Fruit fly (Drosophila melanogaster) whole organism, embryonic: ENCODE results near the gene CG17650.

Source experiments
- Asciz ChIP-seq: fragments of 200-800 bp; sonication (Bioruptor generic); optimal IDR thresholded peaks from 2 replicates; lab custom pipeline; 2017; ENCODE audit warnings: missing biosample characterization, mild to moderate bottlenecking, missing genetic modification characterization, missing genetic modification reagents
- B-H1 ChIP-seq: fragments of 200-800 bp; sonication (Bioruptor generic); IDR thresholded peaks from 3 replicates; pipeline ENCODE4 v1.3.6; 2022; ENCODE audit warnings: missing biosample characterization, missing genetic modification characterization
- CG11723 ChIP-seq: fragments of 200-800 bp; sonication (Bioruptor generic); optimal IDR thresholded peaks from 2 replicates; lab custom pipeline; 2017; ENCODE audit warnings: missing biosample characterization, mild to moderate bottlenecking, missing genetic modification characterization
- CG12071 ChIP-seq: fragments of 200-800 bp; sonication (Bioruptor generic); optimal IDR thresholded peaks from 3 replicates; lab custom pipeline; 2018; ENCODE audit warnings: missing biosample characterization, mild to moderate bottlenecking, missing genetic modification characterization
- CG12155 ChIP-seq: fragments of 200-800 bp; sonication (Bioruptor generic); optimal IDR thresholded peaks from 3 replicates; lab custom pipeline; 2016; ENCODE audit warnings: missing biosample characterization, missing genetic modification characterization
- CG12299 ChIP-seq: fragments of 200-800 bp; sonication (Bioruptor generic); optimal IDR thresholded peaks from 2 replicates; lab custom pipeline; 2018; ENCODE audit warnings: missing biosample characterization, mild to moderate bottlenecking, missing genetic modification characterization
- CG1233 ChIP-seq: fragments of 200-800 bp; sonication (Bioruptor generic); optimal IDR thresholded peaks from 4 replicates; lab custom pipeline; 2018; ENCODE audit warnings: missing biosample characterization, mild to moderate bottlenecking, missing genetic modification characterization
- CG12391 ChIP-seq: fragments of 200-800 bp; sonication (Bioruptor generic); optimal IDR thresholded peaks from 3 replicates; lab custom pipeline; 2018; ENCODE audit warnings: missing biosample characterization, mild to moderate bottlenecking, missing genetic modification characterization, moderate library complexity
- CG13287 ChIP-seq: fragments of 200-800 bp; sonication (Bioruptor generic); IDR thresholded peaks from 2 replicates; pipeline ENCODE4 v1.3.6; 2022; ENCODE audit warnings: missing biosample characterization, missing genetic modification characterization; ENCODE audit not compliant: partially characterized antibody
- CG13894 ChIP-seq: fragments of 200-800 bp; sonication (Bioruptor generic); optimal IDR thresholded peaks from 3 replicates; lab custom pipeline; 2018; ENCODE audit warnings: missing biosample characterization, mild to moderate bottlenecking, missing genetic modification characterization, moderate library complexity
- CG14860 ChIP-seq: fragments of 200-800 bp; sonication (Bioruptor generic); IDR thresholded peaks from 3 replicates; pipeline ENCODE4 v1.3.6; 2022; ENCODE audit warnings: missing biosample characterization, missing genetic modification characterization; ENCODE audit not compliant: partially characterized antibody
- CG17359 ChIP-seq: fragments of 200-800 bp; sonication (Bioruptor generic); optimal IDR thresholded peaks from 3 replicates; lab custom pipeline; 2018; ENCODE audit warnings: missing biosample characterization, mild to moderate bottlenecking, missing genetic modification characterization, moderate library complexity
- CG18599 ChIP-seq: fragments of 200-800 bp; sonication (Bioruptor generic); optimal IDR thresholded peaks from 3 replicates; lab custom pipeline; 2017; ENCODE audit warnings: missing biosample characterization, missing genetic modification characterization, mild to moderate bottlenecking, moderate library complexity, missing genetic modification reagents
- CG31224 ChIP-seq: fragments of 200-800 bp; sonication (Bioruptor generic); IDR thresholded peaks from 2 replicates; pipeline ENCODE4 v1.3.6; 2022; ENCODE audit warnings: missing biosample characterization, missing genetic modification characterization
- CG31388 ChIP-seq: fragments of 200-800 bp; sonication (Bioruptor generic); optimal IDR thresholded peaks from 2 replicates; lab custom pipeline; 2016; ENCODE audit warnings: missing biosample characterization, missing genetic modification characterization
- CG3407 ChIP-seq: fragments of 200-800 bp; sonication (Bioruptor generic); optimal IDR thresholded peaks from 2 replicates; lab custom pipeline; 2018; ENCODE audit warnings: missing biosample characterization, mild to moderate bottlenecking, missing genetic modification characterization
- CG7372 ChIP-seq: fragments of 200-800 bp; sonication (Bioruptor generic); IDR thresholded peaks from 2 replicates; pipeline ENCODE4 v1.3.6; 2022; ENCODE audit warnings: missing biosample characterization, missing genetic modification characterization
- CG7928 ChIP-seq: fragments of 200-800 bp; sonication (Bioruptor generic); optimal IDR thresholded peaks from 2 replicates; lab custom pipeline; 2017; ENCODE audit warnings: missing biosample characterization, mild to moderate bottlenecking, missing genetic modification characterization
- CG8290 ChIP-seq, 3 experiments: fragments of 200-800 bp; sonication (Bioruptor generic); optimal IDR thresholded peaks; 2 replicates each; lab custom pipeline; 2016 to 2019; ENCODE audit warnings: missing biosample characterization in 3 of 3, missing genetic modification characterization in 3 of 3, mild to moderate bottlenecking in 2 of 3, moderate library complexity in 1 of 3
- CG9727 ChIP-seq: fragments of 200-800 bp; sonication (Bioruptor generic); optimal IDR thresholded peaks from 3 replicates; lab custom pipeline; 2017; ENCODE audit warnings: missing biosample characterization, mild to moderate bottlenecking, missing genetic modification characterization
- CHES-1-like ChIP-seq: fragments of 200-800 bp; sonication (Bioruptor generic); optimal IDR thresholded peaks from 2 replicates; lab custom pipeline; 2016; ENCODE audit warnings: missing biosample characterization, missing genetic modification characterization
- Dll ChIP-seq: fragments of 200-800 bp; sonication (Bioruptor generic); IDR thresholded peaks from 4 replicates; pipeline ENCODE4 v1.3.6; 2022; ENCODE audit warnings: missing biosample characterization, missing genetic modification characterization; ENCODE audit not compliant: partially characterized antibody
- E2f1 ChIP-seq: fragments of 200-800 bp; sonication (Bioruptor generic); IDR thresholded peaks from 2 replicates; pipeline ENCODE4 v1.3.6; 2022; ENCODE audit warnings: missing biosample characterization, missing genetic modification characterization
- Elba2 ChIP-seq: fragments of 200-800 bp; sonication (Bioruptor generic); optimal IDR thresholded peaks from 3 replicates; lab custom pipeline; 2016; ENCODE audit warnings: missing biosample characterization, missing genetic modification characterization
- Gsc ChIP-seq: fragments of 200-800 bp; sonication (Bioruptor generic); IDR thresholded peaks from 2 replicates; pipeline ENCODE4 v1.3.6; 2022; ENCODE audit warnings: missing biosample characterization, missing genetic modification characterization
- HHEX ChIP-seq: fragments of 200-800 bp; sonication (Bioruptor generic); optimal IDR thresholded peaks from 3 replicates; lab custom pipeline; 2017; ENCODE audit warnings: missing biosample characterization, mild to moderate bottlenecking, missing genetic modification characterization, missing genetic modification reagents
- Jarid2 ChIP-seq: fragments of 200-800 bp; sonication (Bioruptor generic); optimal IDR thresholded peaks from 3 replicates; lab custom pipeline; 2017; ENCODE audit warnings: mild to moderate bottlenecking, missing biosample characterization, missing genetic modification reagents, missing genetic modification characterization
- MESR4 ChIP-seq: fragments of 200-800 bp; sonication (Bioruptor generic); optimal IDR thresholded peaks from 2 replicates; lab custom pipeline; 2018; ENCODE audit warnings: missing biosample characterization, mild to moderate bottlenecking, missing genetic modification characterization, moderate library complexity
- Rfx ChIP-seq: fragments of 200-800 bp; sonication (Bioruptor generic); IDR thresholded peaks from 2 replicates; pipeline ENCODE4 v1.3.6; 2022; ENCODE audit warnings: missing biosample characterization, missing genetic modification characterization
- Side ChIP-seq: fragments of 200-800 bp; sonication (Bioruptor generic); optimal IDR thresholded peaks from 2 replicates; lab custom pipeline; 2016; ENCODE audit warnings: missing biosample characterization, missing genetic modification characterization
- Xbp1 ChIP-seq: fragments of 200-800 bp; sonication (Bioruptor generic); optimal IDR thresholded peaks from 3 replicates; lab custom pipeline; 2016; ENCODE audit warnings: missing biosample characterization, mild to moderate bottlenecking, missing genetic modification characterization
- bigmax ChIP-seq: fragments of 200-800 bp; sonication (Bioruptor generic); optimal IDR thresholded peaks from 2 replicates; lab custom pipeline; 2018; ENCODE audit warnings: missing biosample characterization, mild to moderate bottlenecking, missing genetic modification characterization
- caup ChIP-seq: fragments of 200-800 bp; sonication (Bioruptor generic); optimal IDR thresholded peaks from 3 replicates; lab custom pipeline; 2017; ENCODE audit warnings: missing biosample characterization, mild to moderate bottlenecking, missing genetic modification characterization, moderate library complexity; ENCODE audit not compliant: severe bottlenecking
- chn ChIP-seq: fragments of 200-800 bp; sonication (Bioruptor generic); optimal IDR thresholded peaks from 2 replicates; lab custom pipeline; 2016; ENCODE audit warnings: missing biosample characterization, missing genetic modification characterization
- dmrt11E ChIP-seq: fragments of 200-800 bp; sonication (Bioruptor generic); optimal IDR thresholded peaks from 3 replicates; lab custom pipeline; 2018; ENCODE audit warnings: missing biosample characterization, mild to moderate bottlenecking, missing genetic modification characterization, moderate library complexity
- eyg ChIP-seq: fragments of 200-800 bp; sonication (Bioruptor generic); optimal IDR thresholded peaks from 3 replicates; lab custom pipeline; 2016; ENCODE audit warnings: missing biosample characterization, missing genetic modification characterization
- gce ChIP-seq: fragments of 200-800 bp; sonication (Bioruptor generic); IDR thresholded peaks from 3 replicates; pipeline ENCODE4 v1.3.6; 2022; ENCODE audit warnings: missing biosample characterization, missing genetic modification characterization
- gem ChIP-seq: fragments of 200-800 bp; sonication (Bioruptor generic); optimal IDR thresholded peaks from 2 replicates; lab custom pipeline; 2019; ENCODE audit warnings: missing biosample characterization, mild to moderate bottlenecking, missing genetic modification characterization, moderate library complexity
- ham ChIP-seq: fragments of 200-800 bp; sonication (Bioruptor generic); IDR thresholded peaks from 2 replicates; pipeline ENCODE4 v1.3.6; 2022; ENCODE audit warnings: missing biosample characterization, missing genetic modification characterization
- hth ChIP-seq: fragments of >200 bp; optimal IDR thresholded peaks from 2 replicates; lab custom pipeline; 2017; ENCODE audit warnings: inconsistent platforms
- inv ChIP-seq: fragments of 200-800 bp; sonication (Bioruptor generic); IDR thresholded peaks from 2 replicates; pipeline ENCODE4 v1.3.6; 2022; ENCODE audit warnings: missing biosample characterization, missing genetic modification characterization; ENCODE audit not compliant: partially characterized antibody
- mam ChIP-seq: fragments of 200-800 bp; sonication (Bioruptor generic); optimal IDR thresholded peaks from 3 replicates; lab custom pipeline; 2016; ENCODE audit warnings: missing biosample characterization, missing genetic modification characterization
- nom ChIP-seq: fragments of 200-800 bp; sonication (Bioruptor generic); optimal IDR thresholded peaks from 2 replicates; lab custom pipeline; 2017; ENCODE audit warnings: missing biosample characterization, missing genetic modification characterization, mild to moderate bottlenecking, moderate library complexity, missing genetic modification reagents
- sna ChIP-seq: fragments of 200-800 bp; sonication (Bioruptor generic); IDR thresholded peaks from 2 replicates; pipeline ENCODE4 v1.3.6; 2022; ENCODE audit warnings: missing biosample characterization, missing genetic modification characterization; ENCODE audit not compliant: partially characterized antibody
- sob ChIP-seq: fragments of 200-800 bp; sonication (Bioruptor generic); IDR thresholded peaks from 2 replicates; pipeline ENCODE4 v1.3.6; 2022; ENCODE audit warnings: missing biosample characterization, missing genetic modification characterization
- stc ChIP-seq: fragments of 200-800 bp; sonication (Bioruptor generic); IDR thresholded peaks from 2 replicates; pipeline ENCODE4 v1.3.6; 2022; ENCODE audit warnings: missing biosample characterization, missing genetic modification characterization
- sug ChIP-seq: fragments of 200-800 bp; optimal IDR thresholded peaks from 2 replicates; lab custom pipeline; 2019; ENCODE audit warnings: missing biosample characterization, mild to moderate bottlenecking, missing genetic modification characterization, moderate library complexity
- ttk ChIP-seq: fragments of 200-800 bp; sonication (Bioruptor generic); IDR thresholded peaks from 2 replicates; pipeline ENCODE4 v2.1.2; 2022; ENCODE audit warnings: missing biosample characterization, missing genetic modification characterization

The CG17650 gene

DNA sequence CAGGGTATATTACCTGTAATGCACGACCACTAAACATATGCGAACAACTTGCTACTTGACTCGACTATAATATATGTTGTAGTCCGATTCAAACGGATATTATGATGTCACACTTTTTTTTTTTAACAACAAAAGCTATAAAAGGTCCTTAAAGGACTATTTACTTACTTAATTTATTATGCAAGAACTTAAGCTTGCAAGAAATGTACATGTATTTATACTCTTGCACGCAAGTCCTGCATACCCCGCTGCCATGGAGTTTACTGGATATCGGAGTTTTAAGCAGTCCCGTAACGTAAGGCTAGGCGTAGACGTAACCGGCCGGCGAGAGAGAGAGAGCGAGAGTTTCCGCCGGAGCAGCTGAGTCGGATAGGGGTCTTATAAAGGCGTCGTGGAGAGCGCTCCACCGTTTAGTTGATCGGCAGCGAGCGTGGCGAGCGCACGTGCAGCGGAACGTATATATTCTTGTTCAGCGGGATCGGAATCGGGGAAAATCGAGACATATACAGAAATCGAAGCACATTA lies 21.8 kb downstream of the CG17650 start (continued):
- TF ChIP-seq CG17359 (peak; percentile 93), CG7372 (GFP tag; lab: Robert Waterston, UW) (peak; percentile 64), E2f1 (GFP tag; lab: Robert Waterston, UW) (peak; percentile 83), CG7928 (GFP tag; lab: Kevin White, UChicago) (peak; percentile 48), CHES-1-like (GFP tag; lab: Kevin White, UChicago) (peak; percentile 87), Jarid2 (GFP tag; lab: Kevin White, UChicago) (peak; percentile 96), dmrt11E (tag; lab: Kevin White, UChicago) (peak; percentile 84), CG3407 (GFP tag; lab: Kevin White, UChicago) (peak; percentile 78), Asciz (GFP tag; lab: Kevin White, UChicago) (peak; percentile 80), CG11723 (GFP tag; lab: Kevin White, UChicago) (peak; percentile 60), sob (GFP tag; lab: Robert Waterston, UW) (peak; percentile 85), CG31388 (GFP tag; lab: Kevin White, UChicago) (peak; percentile 64), CG12299 (tag; lab: Kevin White, UChicago) (peak; percentile 31), CG13894 (tag; lab: Kevin White, UChicago) (peak; percentile 87), inv (GFP tag; lab: Robert Waterston, UW) (no peak), gce (GFP tag; lab: Robert Waterston, UW) (peak; percentile 59), Dll (no peak), Side (peak; percentile 88), sna (GFP tag; lab: Robert Waterston, UW) (0 out of 2 replicates have a peak, but pooled peaks have one; percentile 14), CG14860 (0 out of 3 replicates have a peak, but pooled peaks have one; percentile 25), CG31224 (GFP tag; lab: Robert Waterston, UW) (peak; percentile 82), CG8290 (GFP tag; optimal IDR thresholded peaks at IDR 0.05; lab: Kevin White, UChicago) (peak; percentile 60), CG8290 (tag; optimal IDR thresholded peaks at IDR 0.05; lab: Kevin White, UChicago) (peak in 1 of 2 experiments; percentile 44), CG13287 (GFP tag; lab: Robert Waterston, UW) (peak; percentile 42; the same call in 1 of the 2 replicates), mam (peak; percentile 92), CG1233 (GFP tag; lab: Kevin White, UChicago) (peak; percentile 77), chn (GFP tag; lab: Kevin White, UChicago) (peak; percentile 93), Elba2 (GFP tag; lab: Kevin White, UChicago) (peak; percentile 37), stc (GFP tag; lab: Robert Waterston, UW) (peak; percentile 80), CG18599 (GFP tag; lab: Kevin White, UChicago) (peak; percentile 87), gem (tag; lab: Kevin White, UChicago) (peak; percentile 94), ham (0 out of 2 replicates have a peak, but pooled peaks have one; percentile 51), CG12391 (peak; percentile 91), eyg (GFP tag; lab: Kevin White, UChicago) (peak; percentile 75), MESR4 (GFP tag; lab: Kevin White, UChicago) (peak; percentile 6), sug (tag; lab: Kevin White, UChicago) (no peak), nom (GFP tag; lab: Kevin White, UChicago) (peak; percentile 12), caup (peak; percentile 70), Gsc (GFP tag; lab: Robert Waterston, UW) (peak; percentile 82), hth (lab: Kevin White, UChicago) (no peak), bigmax (peak; percentile 21), Xbp1 (GFP tag; lab: Kevin White, UChicago) (peak; percentile 92), HHEX (GFP tag; lab: Kevin White, UChicago) (peak; percentile 78), Rfx (GFP tag; lab: Robert Waterston, UW) (peak; percentile 68), CG9727 (peak; percentile 88), ttk (GFP tag; lab: Robert Waterston, UW) (peak; percentile 86), B-H1 (GFP tag; lab: Robert Waterston, UW) (peak; percentile 66), CG12071 (peak; percentile 65), CG12155 (GFP tag; lab: Kevin White, UChicago) (peak; percentile 86)
